Fruit fly (Drosophila melanogaster): ENCODE measurements around the gene dome.

dome gene

dm6 chrX:19666991-19667409 is 16.3 kb downstream of the dome start, which contains the start of gene Zw:
Gene Zw, plus strand, starts transcription at chrX:19667252.
- no peak for TF ChIP-seq usp (GFP tag; optimal IDR thresholded peaks at IDR 0.05)
- no peak for TF ChIP-seq psq (optimal IDR thresholded peaks at IDR 0.05)
- no peak for TF ChIP-seq pan (optimal IDR thresholded peaks at IDR 0.05)
- TF ChIP-seq CG8478 (optimal IDR thresholded peaks at IDR 0.05): no peak
- peak; percentile 14 for TF ChIP-seq Dll (optimal IDR thresholded peaks at IDR 0.05)

- TF ChIP-seq Dll (optimal IDR thresholded peaks at IDR 0.05): peak; percentile 19
- no peak for TF ChIP-seq EcR (GFP tag; optimal IDR thresholded peaks at IDR 0.05)
Measured at dm6 chrX:19665684-19666141, 17.6 kb downstream of the dome start.

dm6 chrX:19663859-19664728 is 19.2 kb downstream of the dome start, which contains the start of the genes CG14223 and Ssu72:
Gene CG14223, minus strand, starts transcription at chrX:19663971.
Gene Ssu72, plus strand, starts transcription at chrX:19664561.
- TF ChIP-seq psq (optimal IDR thresholded peaks at IDR 0.05) (no peak), EcR (GFP tag; optimal IDR thresholded peaks at IDR 0.05) (no peak), CG8478 (optimal IDR thresholded peaks at IDR 0.05) (no peak), usp (GFP tag; optimal IDR thresholded peaks at IDR 0.05) (no peak)

- peak; percentile 2 for TF ChIP-seq Dll (optimal IDR thresholded peaks at IDR 0.05)
- no peak for TF ChIP-seq CG8478 (optimal IDR thresholded peaks at IDR 0.05)
Measured at dm6 chrX:19663196-19663858, 20.0 kb downstream of the dome start.

dm6 chrX:19662583-19663195 is 20.6 kb downstream of the dome start:
- TF ChIP-seq Dll (optimal IDR thresholded peaks at IDR 0.05) (peak; percentile 53), pan (optimal IDR thresholded peaks at IDR 0.05) (no peak), CG8478 (optimal IDR thresholded peaks at IDR 0.05) (no peak), psq (optimal IDR thresholded peaks at IDR 0.05) (no peak), EcR (GFP tag; optimal IDR thresholded peaks at IDR 0.05) (no peak), usp (GFP tag; optimal IDR thresholded peaks at IDR 0.05) (no peak)

- TF ChIP-seq Dll (optimal IDR thresholded peaks at IDR 0.05) (no peak), EcR (GFP tag; optimal IDR thresholded peaks at IDR 0.05) (no peak), psq (optimal IDR thresholded peaks at IDR 0.05) (no peak), CG8478 (optimal IDR thresholded peaks at IDR 0.05) (no peak), usp (GFP tag; optimal IDR thresholded peaks at IDR 0.05) (no peak), pan (optimal IDR thresholded peaks at IDR 0.05) (no peak)
Measured at dm6 chrX:19651757-19652419, 31.4 kb downstream of the dome start, which contains the start of the genes Ranbp21 and Elys. Gene Ranbp21, minus strand, starts transcription at chrX:19652269. Gene Elys, plus strand, starts transcription at chrX:19652305.

- TF ChIP-seq EcR (GFP tag; optimal IDR thresholded peaks at IDR 0.05): no peak
- no peak for TF ChIP-seq CG8478 (optimal IDR thresholded peaks at IDR 0.05)
Measured at dm6 chrX:19645873-19646541, 37.3 kb downstream of the dome start, which contains the start of gene Arp10. Gene Arp10, minus strand, starts transcription at chrX:19646176.

dm6 chrX:19642819-19643504 is 40.4 kb downstream of the dome start, which contains the start of the genes CG12237 and Sec61gamma:
Gene CG12237, minus strand, starts transcription at chrX:19642869.
Gene Sec61gamma, plus strand, starts transcription at chrX:19643327.
- TF ChIP-seq usp (GFP tag; optimal IDR thresholded peaks at IDR 0.05): no peak
- no peak for TF ChIP-seq Dll (optimal IDR thresholded peaks at IDR 0.05)
- TF ChIP-seq pan (optimal IDR thresholded peaks at IDR 0.05): no peak
- TF ChIP-seq EcR (GFP tag; optimal IDR thresholded peaks at IDR 0.05): no peak
- no peak for TF ChIP-seq psq (optimal IDR thresholded peaks at IDR 0.05)
- TF ChIP-seq CG8478 (optimal IDR thresholded peaks at IDR 0.05): no peak

- peak; percentile 54 for TF ChIP-seq CG8478 (optimal IDR thresholded peaks at IDR 0.05)
- no peak for TF ChIP-seq EcR (GFP tag; optimal IDR thresholded peaks at IDR 0.05)
Measured at dm6 chrX:19640707-19641248, 42.5 kb downstream of the dome start.

- TF ChIP-seq pan (optimal IDR thresholded peaks at IDR 0.05): no peak
- no peak for TF ChIP-seq CG8478 (optimal IDR thresholded peaks at IDR 0.05)
- TF ChIP-seq usp (GFP tag; optimal IDR thresholded peaks at IDR 0.05): no peak
Measured at dm6 chrX:19638328-19638940, 44.9 kb downstream of the dome start, which contains the start of gene Rcd-1. Gene Rcd-1, plus strand, starts transcription at chrX:19638767.

All from whole organism.